Worm (Caenorhabditis elegans): ENCODE data around the gene F01F1.15.

DNA sequence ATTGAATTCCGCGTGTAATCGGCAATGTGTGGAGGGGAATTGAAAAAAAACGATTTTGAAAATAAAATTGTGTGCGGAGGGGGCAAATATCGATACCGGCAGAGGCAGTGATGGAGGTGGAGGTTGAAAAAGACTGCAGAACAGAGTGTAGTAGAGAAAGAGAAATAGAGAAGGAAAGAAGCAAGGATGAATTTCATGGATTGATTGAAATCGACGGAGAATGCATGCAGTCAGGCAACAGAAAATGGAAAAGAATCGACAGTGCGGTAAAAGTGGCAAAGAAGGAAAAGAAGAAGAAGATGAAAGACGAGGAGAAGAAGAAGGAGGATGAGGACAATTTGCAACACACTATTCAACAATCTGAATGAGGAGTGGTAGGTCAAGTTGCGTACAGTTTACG lies 32.5 kb downstream of the F01F1.15 start, which contains the start of gene W04D12.1:
- TF ChIP-seq nhr-90 (tag; optimal IDR thresholded peaks at IDR 0.05) (no peak), nfyb-1 (GFP tag; IDR thresholded peaks at IDR 0.05) (no peak), unc-62 (GFP tag; optimal IDR thresholded peaks at IDR 0.05) (no peak)

Measured in whole organism, young adult.